Fruit fly (Drosophila melanogaster) S2 (cell line): ENCODE results near the gene DNAlig3.

Source experiments
- CG8478 ChIP-seq: fragments of >200 bp; optimal IDR thresholded peaks from 2 replicates; lab custom pipeline; 2018
- CTCF ChIP-seq, 2 experiments: fragments of >200 bp; optimal IDR thresholded peaks; 2 replicates each; lab custom pipeline; 2018

DNA sequence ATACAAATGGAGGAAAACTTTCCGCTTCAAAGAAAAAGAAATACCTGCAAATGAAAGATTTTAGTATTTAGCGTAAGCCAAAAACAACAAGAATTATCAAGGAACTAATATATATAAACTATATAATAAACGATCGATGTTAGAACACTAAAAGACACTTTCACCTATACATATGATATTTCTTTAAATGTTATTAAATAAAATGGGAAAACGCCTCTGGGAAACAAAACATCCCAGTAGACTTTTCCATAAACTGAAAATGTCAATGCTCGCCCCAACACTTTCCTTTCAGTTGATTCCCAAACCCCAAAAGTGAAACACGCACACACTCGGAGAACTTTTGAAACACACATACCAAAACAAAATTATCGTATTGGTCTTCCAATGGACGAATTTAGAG, 45.7 kb upstream of the DNAlig3 start, which contains the start of gene vrs:
- TF ChIP-seq CG8478 (no peak), CTCF (optimal IDR thresholded peaks at IDR 0.05; lab: Kevin White, UChicago) (no peak)
